Fruit fly (Drosophila melanogaster) whole organism, embryonic: ENCODE results near the gene CG13700.

ENCODE experiments used
- C15 ChIP-seq: fragments of 200-800 bp; sonication (Bioruptor generic); IDR thresholded peaks from 3 replicates; pipeline ENCODE4 v1.3.6; 2022; ENCODE audit warnings: missing biosample characterization, missing genetic modification characterization
- CG11085 ChIP-seq: fragments of 200-800 bp; sonication (Bioruptor generic); IDR thresholded peaks from 2 replicates; pipeline ENCODE4 v1.3.6; 2022; ENCODE audit warnings: missing biosample characterization, missing genetic modification characterization
- Sin3A ChIP-seq: fragments of >200 bp; optimal IDR thresholded peaks from 2 replicates; lab custom pipeline; 2018
- h ChIP-seq: fragments of >200 bp; optimal IDR thresholded peaks from 2 replicates; lab custom pipeline; 2017
- so ChIP-seq: fragments of 200-800 bp; sonication (Bioruptor generic); IDR thresholded peaks from 3 replicates; pipeline ENCODE4 v1.3.6; 2022; ENCODE audit warnings: missing biosample characterization, missing genetic modification characterization

DNA sequence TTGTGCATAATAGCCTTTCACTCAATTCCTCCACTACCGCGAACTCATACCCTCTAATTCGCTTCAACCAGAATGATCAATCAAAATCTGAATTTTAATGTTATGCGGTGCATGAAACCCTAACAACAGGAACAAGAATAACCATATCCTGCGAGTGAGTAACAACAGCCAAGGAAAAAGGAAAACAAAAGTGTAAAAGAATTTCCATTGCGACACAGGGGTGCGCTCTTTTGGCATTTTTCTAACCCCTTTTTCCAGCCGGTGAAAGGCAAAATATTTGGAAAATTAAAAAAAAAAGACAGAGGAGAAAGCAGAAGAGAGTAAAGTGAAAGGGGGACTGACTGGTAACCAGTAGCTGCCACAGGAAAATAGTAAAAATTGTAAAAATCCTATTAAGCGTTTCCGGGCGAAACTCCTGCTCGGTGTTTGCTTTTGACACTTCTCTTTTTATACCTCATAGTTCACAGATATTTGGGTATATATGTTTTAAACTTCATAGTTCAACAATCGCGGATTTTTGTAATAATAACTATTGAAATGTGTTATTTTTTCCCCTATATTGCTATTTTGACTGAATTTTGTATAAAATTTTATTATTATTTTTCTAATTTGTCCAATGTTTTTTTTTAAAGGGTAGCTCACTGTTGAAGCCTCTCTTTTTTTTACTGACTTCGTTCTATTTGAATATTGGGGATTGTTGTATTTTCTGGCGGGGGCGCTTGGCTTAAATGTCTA, 10.9 kb downstream of the CG13700 start:
- TF ChIP-seq CG11085 (GFP tag; lab: Robert Waterston, UW) (no peak), Sin3A (lab: Kevin White, UChicago) (no peak), so (GFP tag; lab: Robert Waterston, UW) (no peak), C15 (no peak), h (lab: Kevin White, UChicago) (no peak)
